Fruit fly (Drosophila melanogaster): ENCODE measurements around the gene CG12498.

Gene CG12498

dm6 chrX:2790055-2790617 is 19.5 kb upstream of the CG12498 start, which contains the start of gene CG32795:
Gene CG32795 (minus strand): TSS chrX:2790567.
- TF ChIP-seq hbn (GFP tag; IDR thresholded peaks at IDR 0.05; ENCODE audit: partially characterized antibody) = no peak
- TF ChIP-seq bcd (GFP tag; optimal IDR thresholded peaks at IDR 0.05) = no peak
- peak; percentile 74; the same call in 2 of the 3 replicates for TF ChIP-seq zen2 (GFP tag; IDR thresholded peaks at IDR 0.05; ENCODE audit: partially characterized antibody)
- peak; percentile 1 for TF ChIP-seq cwo (GFP tag; optimal IDR thresholded peaks at IDR 0.05)
- no peak for TF ChIP-seq Ssrp (tag; optimal IDR thresholded peaks at IDR 0.05)
- peak; percentile 100 for TF ChIP-seq ftz-f1 (GFP tag; optimal IDR thresholded peaks at IDR 0.05)
- TF ChIP-seq CG6765 (GFP tag; optimal IDR thresholded peaks at IDR 0.05) = peak; percentile 49
- TF ChIP-seq Dp (GFP tag; optimal IDR thresholded peaks at IDR 0.05) = peak; percentile 85
- peak; percentile 45 for TF ChIP-seq CG8924 (tag; optimal IDR thresholded peaks at IDR 0.05)
- TF ChIP-seq Med (GFP tag) = peak; percentile 47
- no peak for TF ChIP-seq Atf-2 (GFP tag; optimal IDR thresholded peaks at IDR 0.05)
- no peak for TF ChIP-seq seq (GFP tag; IDR thresholded peaks at IDR 0.05)
- peak; percentile 26 for TF ChIP-seq Sox100B (GFP tag; optimal IDR thresholded peaks at IDR 0.05)
- peak; percentile 53; the same call in 2 of the 3 replicates for TF ChIP-seq knrl (GFP tag; IDR thresholded peaks at IDR 0.05; ENCODE audit: partially characterized antibody)
- no peak for TF ChIP-seq CG10321 (GFP tag; IDR thresholded peaks at IDR 0.05)
- no peak for TF ChIP-seq crp (GFP tag; optimal IDR thresholded peaks at IDR 0.05)
- TF ChIP-seq odd (GFP tag; optimal IDR thresholded peaks at IDR 0.05) = peak; percentile 26
- peak in 1 of 2 experiments; percentile 63 for TF ChIP-seq Eip74EF (GFP tag; optimal IDR thresholded peaks at IDR 0.05)
- TF ChIP-seq cato (GFP tag; optimal IDR thresholded peaks at IDR 0.05; ENCODE audit: borderline replicate concordance) = no peak
- TF ChIP-seq PHDP (tag; optimal IDR thresholded peaks at IDR 0.05) = peak; percentile 25
- peak; percentile 54; the same call in 1 of the 3 replicates for TF ChIP-seq Opbp (GFP tag; IDR thresholded peaks at IDR 0.05; ENCODE audit: partially characterized antibody)
- TF ChIP-seq CG12659 (GFP tag; optimal IDR thresholded peaks at IDR 0.05) = peak; percentile 57
- TF ChIP-seq sens (GFP tag) = peak; percentile 87
- no peak for TF ChIP-seq CG6683 (GFP tag; optimal IDR thresholded peaks at IDR 0.05)
- TF ChIP-seq CG34224 (GFP tag; IDR thresholded peaks at IDR 0.05; ENCODE audit: partially characterized antibody) = peak; percentile 37; the same call in 1 of the 3 replicates
- TF ChIP-seq CG11085 (GFP tag; IDR thresholded peaks at IDR 0.05) = no peak
- peak; percentile 39 for TF ChIP-seq grau (tag; optimal IDR thresholded peaks at IDR 0.05)
- TF ChIP-seq CG12104 (GFP tag; optimal IDR thresholded peaks at IDR 0.05) = peak; percentile 43
- TF ChIP-seq CG6854 (GFP tag; optimal IDR thresholded peaks at IDR 0.05) = no peak
- TF ChIP-seq sc (optimal IDR thresholded peaks at IDR 0.05) = no peak
- no peak for TF ChIP-seq sc (GFP tag; optimal IDR thresholded peaks at IDR 0.05)
- no peak for TF ChIP-seq otp (GFP tag; IDR thresholded peaks at IDR 0.05)
- TF ChIP-seq kah (GFP tag; optimal IDR thresholded peaks at IDR 0.05) = no peak
- TF ChIP-seq Abd-B (GFP tag; optimal IDR thresholded peaks at IDR 0.05) = no peak
- TF ChIP-seq B-H1 (GFP tag; IDR thresholded peaks at IDR 0.05) = no peak
- TF ChIP-seq gsb-n (tag; optimal IDR thresholded peaks at IDR 0.05) = peak; percentile 78
- peak; percentile 16 for TF ChIP-seq nmo (GFP tag; optimal IDR thresholded peaks at IDR 0.05)
- no peak for TF ChIP-seq CG8290 (GFP tag; optimal IDR thresholded peaks at IDR 0.05)
- peak; percentile 46 to 49 for TF ChIP-seq CG8290 (tag; optimal IDR thresholded peaks at IDR 0.05)
- peak; percentile 89 for TF ChIP-seq row (GFP tag; IDR thresholded peaks at IDR 0.05)
- no peak for TF ChIP-seq Fer3 (tag; optimal IDR thresholded peaks at IDR 0.05)
- TF ChIP-seq Sox102F (GFP tag; optimal IDR thresholded peaks at IDR 0.05) = no peak
- no peak for TF ChIP-seq fd96Cb (tag; optimal IDR thresholded peaks at IDR 0.05)
- TF ChIP-seq CG11504 (tag; optimal IDR thresholded peaks at IDR 0.05) = peak; percentile 23
- TF ChIP-seq CG4424 (GFP tag; optimal IDR thresholded peaks at IDR 0.05) = peak; percentile 35
- peak; percentile 40 for TF ChIP-seq phol (tag; optimal IDR thresholded peaks at IDR 0.05)
- TF ChIP-seq fd3F (GFP tag; optimal IDR thresholded peaks at IDR 0.05) = peak; percentile 18
- peak; percentile 35 for TF ChIP-seq CG17829 (tag; optimal IDR thresholded peaks at IDR 0.05)
- TF ChIP-seq bbx (GFP tag; IDR thresholded peaks at IDR 0.05; ENCODE audit: partially characterized antibody) = peak; percentile 44
